Worm (Caenorhabditis elegans): Measurements from ENCODE around the gene F14D2.14.

DNA sequence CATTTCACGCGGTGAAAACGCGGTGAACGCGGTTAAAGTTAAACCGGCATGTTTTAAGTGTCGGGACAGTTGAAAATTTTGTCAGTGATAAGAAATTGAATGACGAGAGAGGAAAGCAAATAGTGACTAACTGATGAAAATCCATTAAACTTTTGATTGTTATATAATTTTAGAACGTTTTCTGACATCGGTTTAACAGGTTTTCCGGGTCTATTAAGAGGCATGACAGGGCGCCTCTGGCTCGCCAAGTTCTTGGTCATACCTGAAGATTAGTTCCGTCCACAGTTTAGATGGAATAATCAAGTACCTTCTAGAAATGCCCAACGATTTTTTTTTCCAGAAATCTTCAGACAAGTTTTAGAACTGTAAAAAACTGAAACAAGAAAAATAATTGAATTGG is 24.6 kb downstream of the F14D2.14 start, which contains the start of gene Y46D2A.2:
- TF ChIP-seq unc-120 (tag; optimal IDR thresholded peaks at IDR 0.05; ENCODE audit: poor library complexity, severe bottlenecking) (no peak), snpc-4 (tag; optimal IDR thresholded peaks at IDR 0.05) (no peak), blmp-1 (tag; optimal IDR thresholded peaks at IDR 0.05) (no peak), pha-4 (tag; optimal IDR thresholded peaks at IDR 0.05) (no peak), lin-13 (tag; optimal IDR thresholded peaks at IDR 0.05) (no peak), mep-1 (tag; optimal IDR thresholded peaks at IDR 0.05) (no peak), elt-1 (tag; optimal IDR thresholded peaks at IDR 0.05; ENCODE audit: borderline replicate concordance, insufficient read depth) (no peak)
